Worm (Caenorhabditis elegans) whole organism, L1 larva: Measurements from ENCODE around the gene K10G4.5.

Source experiments
- alr-1 ChIP-seq: fragments of 200-800 bp; sonication (Bioruptor generic); optimal IDR thresholded peaks from 2 replicates; lab custom pipeline; 2018; ENCODE audit warnings: borderline replicate concordance, mild to moderate bottlenecking, missing genetic modification characterization, missing compliant biosample characterization
- ama-1 ChIP-seq: fragments of 150-350 bp; optimal IDR thresholded peaks from 2 replicates; lab custom pipeline; 2014
- dpl-1 ChIP-seq, 3 experiments: fragments of 150-350 bp in 2 of 3; sonication (generic microtip) in 1 of 3; optimal IDR thresholded peaks; 2 replicates each; lab custom pipeline; 2014 to 2017; ENCODE audit warnings: missing biosample characterization in 3 of 3, missing genetic modification characterization in 3 of 3, missing genetic modification reagents in 3 of 3
- egl-13 ChIP-seq: sonication (generic microtip); optimal IDR thresholded peaks from 2 replicates; lab custom pipeline; 2016; ENCODE audit warnings: missing genotype, missing genetic modification reagents, missing genetic modification characterization, missing compliant biosample characterization
- egl-27 ChIP-seq, 2 experiments: fragments of 150-350 bp in 1 of 2; sonication (generic microtip); optimal IDR thresholded peaks; 3 replicates each; lab custom pipeline; 2017 to 2018; ENCODE audit warnings: missing biosample characterization in 2 of 2, missing genetic modification characterization in 2 of 2, missing genetic modification reagents in 2 of 2
- elt-2 ChIP-seq: sonication (generic microtip); optimal IDR thresholded peaks from 2 replicates; lab custom pipeline; 2016; ENCODE audit warnings: missing genetic modification characterization, mild to moderate bottlenecking, inconsistent platforms, missing compliant biosample characterization, missing genetic modification reagents
- fkh-4 ChIP-seq: sonication (generic microtip); optimal IDR thresholded peaks from 2 replicates; lab custom pipeline; 2016; ENCODE audit warnings: missing compliant biosample characterization, missing genetic modification characterization, borderline replicate concordance
- grh-1 ChIP-seq: fragments of 200-800 bp; sonication (Bioruptor generic); IDR thresholded peaks from 2 replicates; pipeline ENCODE4 v1.3.6; 2022; ENCODE audit warnings: missing genetic modification reagents, missing genetic modification characterization, missing compliant biosample characterization
- hlh-17 ChIP-seq: fragments of 200-800 bp; sonication (Bioruptor generic); optimal IDR thresholded peaks from 2 replicates; lab custom pipeline; 2018; ENCODE audit warnings: missing genetic modification characterization, mild to moderate bottlenecking, missing compliant biosample characterization, moderate library complexity, borderline replicate concordance
- irx-1 ChIP-seq: sonication (generic microtip); optimal IDR thresholded peaks from 2 replicates; lab custom pipeline; 2016; ENCODE audit warnings: missing genetic modification characterization, missing compliant biosample characterization
- lin-13 ChIP-seq: fragments of 150-350 bp; optimal IDR thresholded peaks from 2 replicates; lab custom pipeline; 2014; ENCODE audit warnings: missing biosample characterization, missing genetic modification reagents, missing genetic modification characterization
- lin-14 ChIP-seq: fragments of 200-800 bp; sonication (Bioruptor generic); optimal IDR thresholded peaks from 2 replicates; lab custom pipeline; 2018; ENCODE audit warnings: mild to moderate bottlenecking, missing genetic modification characterization, moderate library complexity, missing compliant biosample characterization
- mab-9 ChIP-seq: fragments of 200-800 bp; sonication (Bioruptor generic); IDR thresholded peaks from 2 replicates; pipeline ENCODE4 v1.3.6; 2022; ENCODE audit warnings: missing genetic modification reagents, missing genetic modification characterization, missing compliant biosample characterization
- mdl-1 ChIP-seq, 2 experiments: fragments of 150-350 bp; optimal IDR thresholded peaks; 2 replicates each; lab custom pipeline; 2014 to 2017; ENCODE audit warnings: missing biosample characterization in 2 of 2, missing genetic modification characterization in 2 of 2, inconsistent platforms in 1 of 2
- mef-2 ChIP-seq: fragments of 150-350 bp; optimal IDR thresholded peaks from 2 replicates; lab custom pipeline; 2014; ENCODE audit warnings: missing biosample characterization, missing genetic modification characterization
- mep-1 ChIP-seq: fragments of 150-350 bp; optimal IDR thresholded peaks from 2 replicates; lab custom pipeline; 2014; ENCODE audit warnings: missing biosample characterization, missing genetic modification characterization
- nhr-11 ChIP-seq: fragments of 150-350 bp; optimal IDR thresholded peaks from 2 replicates; lab custom pipeline; 2014; ENCODE audit warnings: missing biosample characterization, missing genetic modification characterization
- nhr-71 ChIP-seq: sonication (generic microtip); optimal IDR thresholded peaks from 2 replicates; lab custom pipeline; 2016; ENCODE audit warnings: mild to moderate bottlenecking, missing genetic modification characterization, moderate library complexity, missing compliant biosample characterization
- nhr-76 ChIP-seq: sonication (generic microtip); optimal IDR thresholded peaks from 2 replicates; lab custom pipeline; 2017; ENCODE audit warnings: missing biosample characterization, missing genetic modification characterization
- nhr-84 ChIP-seq: sonication (generic microtip); optimal IDR thresholded peaks from 2 replicates; lab custom pipeline; 2017; ENCODE audit warnings: missing biosample characterization, missing genetic modification characterization
- pag-3 ChIP-seq: sonication (generic microtip); optimal IDR thresholded peaks from 2 replicates; lab custom pipeline; 2017; ENCODE audit warnings: missing genetic modification characterization, mild to moderate bottlenecking, missing compliant biosample characterization, antibody characterized with exemption, borderline replicate concordance; ENCODE audit not compliant: insufficient read depth
- pax-3 ChIP-seq: fragments of 200-800 bp; sonication (Bioruptor generic); optimal IDR thresholded peaks from 2 replicates; lab custom pipeline; 2018; ENCODE audit warnings: mild to moderate bottlenecking, missing genetic modification characterization, moderate library complexity, missing compliant biosample characterization
- pqm-1 ChIP-seq: sonication (generic microtip); optimal IDR thresholded peaks from 3 replicates; lab custom pipeline; 2017; ENCODE audit warnings: missing biosample characterization, missing genetic modification characterization
- skn-1 ChIP-seq: fragments of 150-350 bp; optimal IDR thresholded peaks from 2 replicates; lab custom pipeline; 2014; ENCODE audit warnings: missing biosample characterization, missing genetic modification characterization
- sup-37 ChIP-seq: fragments of 200-800 bp; sonication (Bioruptor generic); optimal IDR thresholded peaks from 2 replicates; lab custom pipeline; 2018; ENCODE audit warnings: mild to moderate bottlenecking, missing genetic modification characterization, missing compliant biosample characterization
- swsn-7 ChIP-seq: sonication (generic microtip); optimal IDR thresholded peaks from 2 replicates; lab custom pipeline; 2016; ENCODE audit warnings: missing genetic modification characterization, missing compliant biosample characterization
- tbx-2 ChIP-seq: sonication (generic microtip); optimal IDR thresholded peaks from 2 replicates; lab custom pipeline; 2016; ENCODE audit warnings: missing genetic modification characterization, missing compliant biosample characterization
- unc-30 ChIP-seq: sonication (generic microtip); optimal IDR thresholded peaks from 2 replicates; lab custom pipeline; 2017; ENCODE audit warnings: missing biosample characterization, missing genetic modification characterization
- unc-62 ChIP-seq: fragments of 150-350 bp; optimal IDR thresholded peaks from 2 replicates; lab custom pipeline; 2014; ENCODE audit warnings: missing biosample characterization, missing genetic modification reagents, missing genetic modification characterization
- vab-15 ChIP-seq: sonication (generic microtip); optimal IDR thresholded peaks from 2 replicates; lab custom pipeline; 2017; ENCODE audit warnings: missing genotype, mild to moderate bottlenecking, missing genetic modification characterization, missing compliant biosample characterization

Gene K10G4.5

ce11 chrV:17301375-17301774, at the start of gene K10G4.5:
TSS of gene K10G4.5 (minus strand) at chrV:17301475.
- TF ChIP-seq hlh-17 (no peak), tbx-2 (tag; lab: Kevin White, UChicago) (no peak), vab-15 (tag; lab: Kevin White, UChicago) (no peak), egl-13 (tag; lab: Kevin White, UChicago) (no peak)

DNA sequence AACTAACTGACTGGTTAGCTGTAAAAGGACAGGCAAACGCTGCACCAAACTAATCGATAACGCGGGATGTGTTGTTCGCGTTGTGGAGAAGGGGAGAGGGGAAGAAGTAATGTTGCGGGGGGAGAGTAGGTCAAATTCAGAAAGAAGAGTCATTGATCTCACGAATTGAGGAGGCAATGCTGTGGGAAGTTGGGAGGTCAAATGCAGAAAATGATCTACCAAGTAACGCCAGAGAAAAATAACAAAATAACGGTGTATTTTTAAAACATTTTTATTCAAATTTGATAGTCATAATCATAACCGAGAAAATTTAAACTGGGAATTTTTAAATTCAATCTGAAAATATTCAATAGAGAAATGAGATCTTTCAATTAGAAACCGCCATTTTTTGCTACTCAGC, 48.8 kb upstream of the K10G4.5 start, which contains the start of gene lsy-27:
TSS of gene lsy-27 (minus strand) at position 101 of the 400 bp plus-strand sequence.
- TF ChIP-seq unc-30 (no peak), pax-3 (tag; lab: Kevin White, UChicago) (no peak), mep-1 (tag; lab: Kevin White, UChicago) (no peak), nhr-71 (tag; lab: Kevin White, UChicago) (no peak), elt-2 (tag; lab: Kevin White, UChicago) (no peak), dpl-1 (GFP tag; optimal IDR thresholded peaks at IDR 0.05; lab: Kevin White, UChicago) (no peak), grh-1 (GFP tag; lab: Robert Waterston, UW) (no peak), ama-1 (lab: Kevin White, UChicago) (no peak), swsn-7 (tag; lab: Kevin White, UChicago) (no peak), nhr-76 (tag; lab: Kevin White, UChicago) (no peak), egl-27 (tag; optimal IDR thresholded peaks at IDR 0.05; lab: Kevin White, UChicago) (no peak), mab-9 (GFP tag; lab: Robert Waterston, UW) (no peak), lin-14 (no peak), irx-1 (tag; lab: Kevin White, UChicago) (no peak), nhr-11 (no peak), unc-62 (GFP tag; lab: Kevin White, UChicago) (no peak), nhr-84 (tag; lab: Kevin White, UChicago) (no peak), lin-13 (GFP tag; lab: Kevin White, UChicago) (no peak)

DNA sequence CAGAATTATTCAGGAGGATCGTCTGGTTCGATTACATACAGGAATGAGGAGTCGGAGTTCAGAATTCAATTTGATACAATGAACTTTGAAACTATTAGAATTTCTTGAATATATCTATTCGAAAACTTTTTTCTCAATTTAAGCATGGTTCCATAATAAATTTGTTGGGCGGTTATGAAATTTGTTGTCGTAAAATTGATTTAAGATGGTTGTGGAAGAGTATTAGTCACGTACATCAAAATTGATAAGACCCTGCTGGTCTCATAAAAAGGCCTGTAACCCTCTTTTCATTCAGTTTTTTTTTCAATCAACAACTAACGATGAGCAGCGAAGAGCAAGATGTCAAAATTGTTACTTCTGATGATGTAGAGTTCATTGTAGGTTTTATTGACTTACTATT, 46.3 kb upstream of the K10G4.5 start, which contains the start of gene skr-5:
TSS of gene skr-5 (plus strand) at position 301 of the 400 bp plus-strand sequence.
- TF ChIP-seq mdl-1 (tag; optimal IDR thresholded peaks at IDR 0.05; lab: Kevin White, UChicago) = no peak

ce11 chrV:17344876-17345275, 43.6 kb upstream of the K10G4.5 start, which contains the start of the genes fbxa-188 and fbxa-189:
TSS of gene fbxa-188 (minus strand) at chrV:17344926.
TSS of gene fbxa-189 (plus strand) at chrV:17345214.
- TF ChIP-seq elt-2 (tag; lab: Kevin White, UChicago) (peak; percentile 31), dpl-1 (GFP tag; optimal IDR thresholded peaks at IDR 0.05; lab: Kevin White, UChicago) (no peak)

ce11 chrV:17339349-17339748, 38.1 kb upstream of the K10G4.5 start:
- peak; percentile 56 for TF ChIP-seq elt-2 (tag; lab: Kevin White, UChicago)
- TF ChIP-seq swsn-7 (tag; lab: Kevin White, UChicago) = no peak

DNA sequence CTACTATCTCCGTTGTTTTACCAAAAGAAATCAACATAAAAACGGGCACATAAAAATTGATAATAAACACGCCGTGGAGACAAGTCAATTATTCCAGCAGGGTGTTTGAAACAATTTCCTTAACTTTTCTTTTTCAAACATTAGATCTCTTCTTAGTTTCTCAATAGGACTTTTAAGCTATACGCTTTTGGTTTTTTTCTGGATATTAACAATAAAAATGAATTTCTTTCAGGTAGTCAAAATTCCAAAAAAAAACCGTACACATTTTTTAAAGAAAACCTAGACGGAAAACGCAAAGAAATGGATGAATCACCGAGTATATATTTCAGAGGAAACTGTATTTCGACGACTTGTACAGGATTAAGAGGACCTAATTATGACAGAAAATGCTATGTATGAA, 30.1 kb upstream of the K10G4.5 start, which contains the start of gene fbxa-185:
TSS of gene fbxa-185 (plus strand) at position 301 of the 400 bp plus-strand sequence.
- TF ChIP-seq skn-1 (no peak), sup-37 (GFP tag; lab: Kevin White, UChicago) (no peak), pqm-1 (no peak), pag-3 (tag; lab: Kevin White, UChicago) (no peak), nhr-71 (tag; lab: Kevin White, UChicago) (no peak), mef-2 (no peak), fkh-4 (tag; lab: Kevin White, UChicago) (no peak), alr-1 (tag; lab: Kevin White, UChicago) (no peak)
